Worm (Caenorhabditis elegans) whole organism, midembryonic: Measurements from ENCODE around the gene B0222.11.

Experiments
- T22C8.4 ChIP-seq: fragments of 200-800 bp; sonication (Bioruptor generic); IDR thresholded peaks from 2 replicates; pipeline ENCODE4 v1.3.6; 2022; ENCODE audit warnings: missing genetic modification characterization, missing compliant biosample characterization
- cog-1 ChIP-seq: sonication (generic microtip); optimal IDR thresholded peaks from 2 replicates; lab custom pipeline; 2016; ENCODE audit warnings: missing genetic modification characterization, missing compliant biosample characterization
- flt-1 ChIP-seq: fragments of 200-800 bp; sonication (Bioruptor generic); IDR thresholded peaks from 2 replicates; pipeline ENCODE4 v1.3.6; 2022; ENCODE audit warnings: missing genetic modification characterization, missing compliant biosample characterization
- klf-2 ChIP-seq: fragments of 200-800 bp; sonication (Bioruptor generic); conservative IDR thresholded peaks from 2 replicates; pipeline ENCODE4 v1.3.6; 2022; ENCODE audit warnings: missing genetic modification reagents, missing genetic modification characterization, missing compliant biosample characterization
- med-1 ChIP-seq: sonication (generic microtip); optimal IDR thresholded peaks from 2 replicates; lab custom pipeline; 2017; ENCODE audit warnings: missing genetic modification characterization, mild to moderate bottlenecking, missing compliant biosample characterization, antibody characterized with exemption, missing genetic modification reagents; ENCODE audit not compliant: insufficient read depth
- ref-1 ChIP-seq: fragments of 200-800 bp; sonication (Bioruptor generic); conservative IDR thresholded peaks from 2 replicates; pipeline ENCODE4 v1.3.6; 2022; ENCODE audit warnings: missing genetic modification reagents, missing genetic modification characterization, missing compliant biosample characterization
- tab-1 ChIP-seq: fragments of 200-800 bp; sonication (Bioruptor generic); IDR thresholded peaks from 2 replicates; pipeline ENCODE4 v1.3.6; 2022; ENCODE audit warnings: missing genetic modification characterization, missing compliant biosample characterization
- ztf-23 ChIP-seq: fragments of 200-800 bp; sonication (Bioruptor generic); IDR thresholded peaks from 2 replicates; pipeline ENCODE4 v1.3.6; 2022; ENCODE audit warnings: missing genetic modification reagents, missing genetic modification characterization, missing compliant biosample characterization
- ztf-29 ChIP-seq: fragments of 200-800 bp; sonication (Bioruptor generic); IDR thresholded peaks from 2 replicates; pipeline ENCODE4 v1.3.6; 2022; ENCODE audit warnings: missing genetic modification reagents, missing genetic modification characterization, missing compliant biosample characterization

- no peak for TF ChIP-seq cog-1 (tag; lab: Kevin White, UChicago)
- TF ChIP-seq flt-1, result no peak
- TF ChIP-seq klf-2 (GFP tag; lab: Robert Waterston, UW), result no peak
- no peak for TF ChIP-seq ref-1 (GFP tag; lab: Robert Waterston, UW)
- TF ChIP-seq ztf-23 (GFP tag; lab: Robert Waterston, UW), result no peak
- no peak for TF ChIP-seq ztf-29 (GFP tag; lab: Robert Waterston, UW)
- TF ChIP-seq tab-1 (GFP tag; lab: Robert Waterston, UW), result no peak
- TF ChIP-seq T22C8.4, result no peak
- TF ChIP-seq med-1 (GFP tag; lab: Kevin White, UChicago), result no peak
Measured at ce11 chrV:9148151-9148550, 19.8 kb downstream of the B0222.11 start.
